Fruit fly (Drosophila melanogaster): ENCODE data around the gene bru2.

The bru2 gene

DNA sequence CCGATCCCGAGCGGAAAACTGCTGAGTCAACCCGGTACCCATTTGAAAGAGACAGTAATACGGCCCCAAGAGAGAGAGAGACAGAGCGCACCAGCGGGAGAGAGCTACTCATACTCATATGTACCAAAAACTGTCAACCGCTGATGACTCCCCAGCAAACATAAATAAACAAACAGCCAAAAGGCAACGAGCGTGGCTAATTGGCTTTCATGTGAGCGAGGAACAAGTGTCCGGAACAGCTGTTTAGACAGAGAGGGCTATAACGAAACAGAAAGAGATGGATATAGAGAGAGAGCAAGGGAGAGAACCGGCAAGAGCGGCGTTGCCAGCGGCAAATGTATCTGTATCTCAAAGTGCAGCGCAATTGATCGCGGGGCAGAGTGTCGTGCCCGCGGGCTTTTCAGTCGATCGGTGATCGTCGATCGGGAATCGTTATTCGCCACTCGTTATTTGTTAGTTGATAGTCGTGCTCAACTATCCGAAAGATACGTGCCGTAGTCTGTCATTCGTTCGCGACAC is 22.0 kb downstream of the bru2 start (continued):
- TF ChIP-seq CG15514 (GFP tag; optimal IDR thresholded peaks at IDR 0.05) (peak; percentile 49), ERR (GFP tag; optimal IDR thresholded peaks at IDR 0.05) (peak; percentile 6), Nf-YA (GFP tag; IDR thresholded peaks at IDR 0.05) (no peak; the same call in 1 of the 2 replicates), HLH3B (GFP tag; IDR thresholded peaks at IDR 0.05) (peak; percentile 36; the same call in 1 of the 2 replicates), zen2 (GFP tag; IDR thresholded peaks at IDR 0.05; ENCODE audit: partially characterized antibody) (peak; percentile 50; the same call in 1 of the 3 replicates), Ada2b (GFP tag; IDR thresholded peaks at IDR 0.05) (no peak), BEAF-32 (GFP tag; optimal IDR thresholded peaks at IDR 0.05) (no peak), CG12104 (GFP tag; optimal IDR thresholded peaks at IDR 0.05) (no peak), CG4360 (GFP tag; IDR thresholded peaks at IDR 0.05) (no peak), CG18764 (GFP tag; optimal IDR thresholded peaks at IDR 0.05) (peak; percentile 8), cad (GFP tag; optimal IDR thresholded peaks at IDR 0.05) (no peak), CG6791 (GFP tag; IDR thresholded peaks at IDR 0.05; ENCODE audit: partially characterized antibody) (0 out of 3 replicates have a peak, but pooled peaks have one; percentile 10), Abd-B (GFP tag; optimal IDR thresholded peaks at IDR 0.05) (no peak), wdn (GFP tag; IDR thresholded peaks at IDR 0.05) (no peak), CG12071 (GFP tag; optimal IDR thresholded peaks at IDR 0.05) (peak; percentile 65), sisA (GFP tag; IDR thresholded peaks at IDR 0.05) (no peak), CG18619 (GFP tag; optimal IDR thresholded peaks at IDR 0.05) (peak; percentile 25), fd64A (GFP tag; optimal IDR thresholded peaks at IDR 0.05) (peak; percentile 11), CG33557 (GFP tag; optimal IDR thresholded peaks at IDR 0.05) (peak; percentile 33), CG4404 (GFP tag; IDR thresholded peaks at IDR 0.05) (no peak), CG12155 (GFP tag; optimal IDR thresholded peaks at IDR 0.05) (no peak), CG11696 (GFP tag; IDR thresholded peaks at IDR 0.05) (no peak), CG30403 (GFP tag; optimal IDR thresholded peaks at IDR 0.05) (no peak), ara (GFP tag; IDR thresholded peaks at IDR 0.05) (no peak), CG14667 (GFP tag; IDR thresholded peaks at IDR 0.05) (no peak), CG31224 (GFP tag; IDR thresholded peaks at IDR 0.05) (no peak), H15 (GFP tag; IDR thresholded peaks at IDR 0.05) (no peak), CG4424 (GFP tag; optimal IDR thresholded peaks at IDR 0.05) (no peak), Dfd (GFP tag; optimal IDR thresholded peaks at IDR 0.05) (no peak), nau (GFP tag; optimal IDR thresholded peaks at IDR 0.05) (peak; percentile 64), danr (GFP tag; IDR thresholded peaks at IDR 0.05) (no peak), prd (optimal IDR thresholded peaks at IDR 0.05) (no peak), prd (GFP tag; IDR thresholded peaks at IDR 0.05) (no peak; the same call in 2 of the 3 replicates), CkIIα-i1 (GFP tag; IDR thresholded peaks at IDR 0.05) (no peak), CG34422 (GFP tag; IDR thresholded peaks at IDR 0.05) (peak; percentile 53; the same call in 1 of the 3 replicates), gcm2 (GFP tag; optimal IDR thresholded peaks at IDR 0.05) (no peak), CG10321 (GFP tag; IDR thresholded peaks at IDR 0.05) (peak; percentile 46; the same call in 1 of the 2 replicates), CG6683 (GFP tag; optimal IDR thresholded peaks at IDR 0.05) (peak; percentile 22), dan (GFP tag; IDR thresholded peaks at IDR 0.05) (no peak), Hsf (GFP tag; optimal IDR thresholded peaks at IDR 0.05) (no peak), fd96Cb (tag; optimal IDR thresholded peaks at IDR 0.05) (no peak), HmgZ (tag; optimal IDR thresholded peaks at IDR 0.05) (peak; percentile 9), Elba2 (GFP tag; optimal IDR thresholded peaks at IDR 0.05) (peak; percentile 2), grau (tag; optimal IDR thresholded peaks at IDR 0.05) (peak; percentile 9), CG10462 (GFP tag; optimal IDR thresholded peaks at IDR 0.05) (no peak), CG6254 (GFP tag; optimal IDR thresholded peaks at IDR 0.05) (peak; percentile 2), CG12299 (tag; optimal IDR thresholded peaks at IDR 0.05) (no peak), Xbp1 (GFP tag; optimal IDR thresholded peaks at IDR 0.05) (no peak), eyg (GFP tag; optimal IDR thresholded peaks at IDR 0.05) (no peak), ash1 (GFP tag; optimal IDR thresholded peaks at IDR 0.05) (no peak), h (optimal IDR thresholded peaks at IDR 0.05) (no peak), Nf-YC (tag; optimal IDR thresholded peaks at IDR 0.05) (peak; percentile 74)

Data from whole organism, embryonic.